Worm (Caenorhabditis elegans) whole organism, young adult: Measurements from ENCODE around the gene lin-22.

Source experiments
- F10E7.11 ChIP-seq: sonication (generic microtip); optimal IDR thresholded peaks from 2 replicates; lab custom pipeline; 2017; ENCODE audit warnings: mild to moderate bottlenecking, missing genetic modification characterization, moderate library complexity, missing compliant biosample characterization
- F22D6.2 ChIP-seq: sonication (generic microtip); optimal IDR thresholded peaks from 2 replicates; lab custom pipeline; 2016; ENCODE audit warnings: mild to moderate bottlenecking, missing genetic modification characterization, missing compliant biosample characterization
- F39B2.1 ChIP-seq: fragments of 200-800 bp; sonication (Bioruptor generic); IDR thresholded peaks from 2 replicates; pipeline ENCODE4 v1.3.6; 2022; ENCODE audit warnings: missing genetic modification reagents, missing genetic modification characterization, missing compliant biosample characterization
- F55B11.4 ChIP-seq: sonication (generic microtip); optimal IDR thresholded peaks from 2 replicates; lab custom pipeline; 2016; ENCODE audit warnings: missing compliant biosample characterization, missing genetic modification characterization, borderline replicate concordance; ENCODE audit not compliant: insufficient read depth
- F57A8.1 ChIP-seq: fragments of 200-800 bp; sonication (Bioruptor generic); optimal IDR thresholded peaks from 2 replicates; lab custom pipeline; 2018; ENCODE audit warnings: mild to moderate bottlenecking, missing genetic modification characterization, moderate library complexity, missing compliant biosample characterization
- K12H6.12 ChIP-seq: fragments of 200-800 bp; sonication (Bioruptor generic); optimal IDR thresholded peaks from 2 replicates; lab custom pipeline; 2018; ENCODE audit warnings: mild to moderate bottlenecking, missing genetic modification characterization, missing compliant biosample characterization
- T07F8.4 ChIP-seq: sonication (generic microtip); optimal IDR thresholded peaks from 2 replicates; lab custom pipeline; 2016; ENCODE audit warnings: mild to moderate bottlenecking, missing genetic modification characterization, moderate library complexity, missing compliant biosample characterization
- T26A5.8 ChIP-seq: sonication (generic microtip); optimal IDR thresholded peaks from 2 replicates; lab custom pipeline; 2016; ENCODE audit warnings: missing genetic modification characterization, missing compliant biosample characterization
- Y53G8AR.9 ChIP-seq: fragments of 200-800 bp; sonication (Bioruptor generic); conservative IDR thresholded peaks from 2 replicates; pipeline ENCODE4 v1.3.6; 2022; ENCODE audit warnings: missing genetic modification reagents, missing genetic modification characterization, missing compliant biosample characterization
- Y79H2A.3 ChIP-seq: fragments of 200-800 bp; sonication (Bioruptor generic); conservative IDR thresholded peaks from 2 replicates; pipeline ENCODE4 v1.3.6; 2022; ENCODE audit warnings: missing genetic modification reagents, missing genetic modification characterization, missing compliant biosample characterization
- ZK185.1 ChIP-seq: sonication (generic microtip); optimal IDR thresholded peaks from 2 replicates; lab custom pipeline; 2016; ENCODE audit warnings: mild to moderate bottlenecking, missing genetic modification characterization, missing compliant biosample characterization; ENCODE audit not compliant: poor library complexity, severe bottlenecking
- akir-1 ChIP-seq: fragments of 200-800 bp; sonication (Bioruptor generic); optimal IDR thresholded peaks from 2 replicates; lab custom pipeline; 2018; ENCODE audit warnings: mild to moderate bottlenecking, missing genetic modification characterization, moderate library complexity, missing compliant biosample characterization
- aptf-2 ChIP-seq: fragments of 200-800 bp; sonication (Bioruptor generic); conservative IDR thresholded peaks from 2 replicates; pipeline ENCODE4 v1.3.6; 2022; ENCODE audit warnings: missing genetic modification reagents, missing genetic modification characterization, missing compliant biosample characterization
- attf-6 ChIP-seq: fragments of 200-800 bp; sonication (Bioruptor generic); IDR thresholded peaks from 2 replicates; pipeline ENCODE4 v1.3.6; 2022; ENCODE audit warnings: missing genetic modification reagents, missing genetic modification characterization, missing compliant biosample characterization
- bed-1 ChIP-seq: fragments of 200-800 bp; sonication (Bioruptor generic); IDR thresholded peaks from 2 replicates; pipeline ENCODE4 v1.3.6; 2022; ENCODE audit warnings: missing genetic modification reagents, missing genetic modification characterization, missing compliant biosample characterization
- cebp-1 ChIP-seq, 2 experiments: fragments of 200-800 bp in 1 of 2; sonication (Bioruptor generic) in 1 of 2; sonication (generic microtip) in 1 of 2; IDR thresholded peaks in 1 of 2; optimal IDR thresholded peaks in 1 of 2; 2 replicates each; pipeline versions ENCODE4 v1.3.6 to Lab custom; 2017 to 2022; ENCODE audit warnings: missing compliant biosample characterization in 2 of 2, missing genetic modification characterization in 2 of 2, mild to moderate bottlenecking in 1 of 2, missing genetic modification reagents in 1 of 2, moderate library complexity in 1 of 2
- ceh-27 ChIP-seq: fragments of 200-800 bp; sonication (Bioruptor generic); optimal IDR thresholded peaks from 2 replicates; lab custom pipeline; 2018; ENCODE audit warnings: mild to moderate bottlenecking, missing genetic modification characterization, moderate library complexity, missing compliant biosample characterization
- ceh-58 ChIP-seq: fragments of 200-800 bp; sonication (Bioruptor generic); IDR thresholded peaks from 2 replicates; pipeline ENCODE4 v1.3.6; 2022; ENCODE audit warnings: missing genetic modification characterization, missing compliant biosample characterization
- ceh-79 ChIP-seq: sonication (generic microtip); optimal IDR thresholded peaks from 2 replicates; lab custom pipeline; 2017; ENCODE audit warnings: mild to moderate bottlenecking, missing genetic modification characterization, missing compliant biosample characterization
- die-1 ChIP-seq: sonication (generic microtip); optimal IDR thresholded peaks from 2 replicates; lab custom pipeline; 2016; ENCODE audit warnings: missing genotype, mild to moderate bottlenecking, missing genetic modification characterization, missing compliant biosample characterization
- egl-18 ChIP-seq: fragments of 200-800 bp; sonication (Bioruptor generic); IDR thresholded peaks from 2 replicates; pipeline ENCODE4 v1.3.6; 2022; ENCODE audit warnings: missing genetic modification reagents, missing genetic modification characterization, missing compliant biosample characterization
- him-1 ChIP-seq: sonication (generic microtip); optimal IDR thresholded peaks from 2 replicates; lab custom pipeline; 2016; ENCODE audit warnings: missing genotype, missing genetic modification reagents, missing genetic modification characterization, missing compliant biosample characterization
- hlh-12 ChIP-seq: sonication (generic microtip); optimal IDR thresholded peaks from 2 replicates; lab custom pipeline; 2016; ENCODE audit warnings: missing genetic modification characterization, missing compliant biosample characterization
- hmg-1.2 ChIP-seq: fragments of 200-800 bp; sonication (Bioruptor generic); IDR thresholded peaks from 2 replicates; pipeline ENCODE4 v1.3.6; 2022; ENCODE audit warnings: missing genetic modification reagents, missing genetic modification characterization, missing compliant biosample characterization
- hrde-1 ChIP-seq: sonication (generic microtip); optimal IDR thresholded peaks from 2 replicates; lab custom pipeline; 2016; ENCODE audit warnings: missing genetic modification characterization, mild to moderate bottlenecking, missing compliant biosample characterization, moderate library complexity, missing genotype, missing genetic modification reagents, borderline replicate concordance
- hsf-1 ChIP-seq: fragments of 200-800 bp; sonication (Bioruptor generic); IDR thresholded peaks from 2 replicates; pipeline ENCODE4 v1.3.6; 2022; ENCODE audit warnings: missing genetic modification reagents, missing genetic modification characterization, missing compliant biosample characterization
- let-607 ChIP-seq, 2 experiments: fragments of 200-800 bp in 1 of 2; sonication (Bioruptor generic) in 1 of 2; sonication (generic microtip) in 1 of 2; optimal IDR thresholded peaks; 2 replicates each; lab custom pipeline; 2016 to 2018; ENCODE audit warnings: mild to moderate bottlenecking in 2 of 2, missing compliant biosample characterization in 2 of 2, missing genetic modification characterization in 2 of 2, moderate library complexity in 2 of 2, missing genotype in 1 of 2
- lin-54 ChIP-seq: fragments of 200-800 bp; sonication (Bioruptor generic); optimal IDR thresholded peaks from 2 replicates; lab custom pipeline; 2018; ENCODE audit warnings: mild to moderate bottlenecking, missing genetic modification characterization, missing compliant biosample characterization
- lir-1 ChIP-seq: fragments of 200-800 bp; sonication (Bioruptor generic); conservative IDR thresholded peaks from 2 replicates; pipeline ENCODE4 v1.3.6; 2022; ENCODE audit warnings: missing genetic modification reagents, missing genetic modification characterization, missing compliant biosample characterization
- madf-10 ChIP-seq: sonication (generic microtip); optimal IDR thresholded peaks from 2 replicates; lab custom pipeline; 2016; ENCODE audit warnings: mild to moderate bottlenecking, missing genetic modification characterization, missing compliant biosample characterization
- mcd-1 ChIP-seq: fragments of 200-800 bp; sonication (Bioruptor generic); IDR thresholded peaks from 2 replicates; pipeline ENCODE4 v1.3.6; 2022; ENCODE audit warnings: missing genetic modification reagents, missing genetic modification characterization, missing compliant biosample characterization
- nfya-1 ChIP-seq: sonication (generic microtip); optimal IDR thresholded peaks from 2 replicates; lab custom pipeline; 2017; ENCODE audit warnings: antibody characterized with exemption, missing compliant biosample characterization, missing genetic modification characterization, borderline replicate concordance; ENCODE audit not compliant: insufficient read depth
- nhr-179 ChIP-seq: sonication (generic microtip); optimal IDR thresholded peaks from 2 replicates; lab custom pipeline; 2016; ENCODE audit warnings: mild to moderate bottlenecking, missing genetic modification characterization, missing compliant biosample characterization
- pbrm-1 ChIP-seq: fragments of 200-800 bp; sonication (Bioruptor generic); IDR thresholded peaks from 2 replicates; pipeline ENCODE4 v1.3.6; 2022; ENCODE audit warnings: missing genetic modification reagents, missing genetic modification characterization, missing compliant biosample characterization
- rcor-1 ChIP-seq: fragments of 200-800 bp; sonication (Bioruptor generic); IDR thresholded peaks from 2 replicates; pipeline ENCODE4 v1.3.6; 2022; ENCODE audit warnings: missing genetic modification reagents, missing genetic modification characterization, missing compliant biosample characterization
- repo-1 ChIP-seq: sonication (generic microtip); optimal IDR thresholded peaks from 2 replicates; lab custom pipeline; 2017; ENCODE audit warnings: mild to moderate bottlenecking, missing genetic modification characterization, missing compliant biosample characterization
- somi-1 ChIP-seq: fragments of 200-800 bp; sonication (Bioruptor generic); optimal IDR thresholded peaks from 2 replicates; lab custom pipeline; 2018; ENCODE audit warnings: mild to moderate bottlenecking, missing genetic modification characterization, missing compliant biosample characterization
- sptf-2 ChIP-seq: fragments of 200-800 bp; sonication (Bioruptor generic); optimal IDR thresholded peaks from 2 replicates; lab custom pipeline; 2018; ENCODE audit warnings: mild to moderate bottlenecking, missing genetic modification characterization, missing compliant biosample characterization
- tbp1 ChIP-seq: fragments of 200-800 bp; sonication (Bioruptor generic); optimal IDR thresholded peaks from 2 replicates; lab custom pipeline; 2018; ENCODE audit warnings: mild to moderate bottlenecking, missing genetic modification characterization, missing compliant biosample characterization
- zfh-2 ChIP-seq: fragments of 200-800 bp; sonication (Bioruptor generic); conservative IDR thresholded peaks from 2 replicates; pipeline ENCODE4 v1.3.6; 2022; ENCODE audit warnings: missing genetic modification reagents, missing genetic modification characterization, missing compliant biosample characterization
- zim-3 ChIP-seq: sonication (generic microtip); optimal IDR thresholded peaks from 2 replicates; lab custom pipeline; 2017; ENCODE audit warnings: mild to moderate bottlenecking, missing genetic modification characterization, moderate library complexity, missing compliant biosample characterization
- ztf-18 ChIP-seq: sonication (generic microtip); optimal IDR thresholded peaks from 2 replicates; lab custom pipeline; 2016; ENCODE audit warnings: missing genotype, mild to moderate bottlenecking, missing genetic modification characterization, missing compliant biosample characterization
- ztf-26 ChIP-seq: sonication (generic microtip); optimal IDR thresholded peaks from 2 replicates; lab custom pipeline; 2017; ENCODE audit warnings: missing genetic modification characterization, missing compliant biosample characterization
- ztf-6 ChIP-seq: fragments of 200-800 bp; sonication (Bioruptor generic); IDR thresholded peaks from 2 replicates; pipeline ENCODE4 v1.3.6; 2022; ENCODE audit warnings: missing genetic modification reagents, missing genetic modification characterization, missing compliant biosample characterization

Gene lin-22

DNA sequence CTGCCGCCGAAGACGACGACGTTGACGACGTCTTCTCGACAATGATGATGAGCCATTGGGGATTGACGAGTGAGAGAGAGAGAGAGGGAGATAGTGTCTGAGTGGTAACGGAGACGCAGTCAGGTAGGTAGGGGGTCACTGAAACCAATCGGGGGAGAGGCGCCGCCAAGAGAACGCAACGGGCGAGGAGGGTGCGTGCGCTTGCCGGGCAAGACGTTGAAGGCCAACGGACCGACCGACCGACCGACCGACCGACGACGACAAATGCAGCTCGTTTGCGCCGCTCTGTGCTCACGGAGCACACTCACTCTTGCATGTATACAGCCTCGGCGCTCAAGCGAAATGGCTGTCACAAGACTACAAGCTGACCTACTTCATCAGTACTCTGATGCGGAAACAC is 29.0 kb upstream of the lin-22 start (continued):
- no peak for TF ChIP-seq sptf-2 (GFP tag; lab: Kevin White, UChicago)
- no peak for TF ChIP-seq T26A5.8 (tag; lab: Kevin White, UChicago)
- TF ChIP-seq ztf-6 (GFP tag; lab: Robert Waterston, UW), result no peak
- TF ChIP-seq mcd-1 (GFP tag; lab: Robert Waterston, UW), result peak; percentile 44; the same call in 1 of the 2 replicates
- peak; percentile 38; the same call in 1 of the 2 replicates for TF ChIP-seq pbrm-1
- peak; percentile 57 for TF ChIP-seq madf-10 (tag; lab: Kevin White, UChicago)
- peak; percentile 41 for TF ChIP-seq repo-1 (tag; lab: Kevin White, UChicago)
- no peak for TF ChIP-seq hlh-12 (tag; lab: Kevin White, UChicago)
- TF ChIP-seq zfh-2 (GFP tag; lab: Robert Waterston, UW), result peak; percentile 96
- no peak for TF ChIP-seq Y53G8AR.9 (GFP tag; lab: Robert Waterston, UW)
- peak; percentile 20 for TF ChIP-seq ztf-26 (tag; lab: Kevin White, UChicago)
- TF ChIP-seq somi-1 (GFP tag; lab: Kevin White, UChicago), result no peak
- TF ChIP-seq hmg-1.2 (GFP tag; lab: Robert Waterston, UW), result no peak
- no peak for TF ChIP-seq attf-6
- TF ChIP-seq ceh-58, result peak; percentile 72; the same call in 1 of the 2 replicates
- TF ChIP-seq egl-18, result 0 out of 2 replicates have a peak, but pooled peaks have one; percentile 11
- no peak for TF ChIP-seq F55B11.4 (tag; lab: Kevin White, UChicago)
- TF ChIP-seq zim-3, result no peak
- no peak for TF ChIP-seq let-607 (tag; optimal IDR thresholded peaks at IDR 0.05; lab: Kevin White, UChicago)
- no peak for TF ChIP-seq nfya-1 (tag; lab: Kevin White, UChicago)
- no peak for TF ChIP-seq him-1 (tag; lab: Kevin White, UChicago)
- TF ChIP-seq T07F8.4, result no peak
- TF ChIP-seq die-1 (tag; lab: Kevin White, UChicago), result peak; percentile 11
- no peak for TF ChIP-seq rcor-1
- no peak for TF ChIP-seq F39B2.1 (GFP tag; lab: Robert Waterston, UW)
- TF ChIP-seq F22D6.2, result no peak
- 0 out of 2 replicates have a peak, but pooled peaks have one; percentile 26 for TF ChIP-seq hsf-1 (GFP tag; lab: Robert Waterston, UW)
- TF ChIP-seq aptf-2 (GFP tag; lab: Robert Waterston, UW), result no peak
- TF ChIP-seq nhr-179 (tag; lab: Kevin White, UChicago), result no peak
- no peak for TF ChIP-seq tbp1 (GFP tag; lab: Kevin White, UChicago)
- no peak for TF ChIP-seq cebp-1 (GFP tag; IDR thresholded peaks at IDR 0.05; lab: Robert Waterston, UW)
- peak; percentile 45 for TF ChIP-seq cebp-1 (tag; optimal IDR thresholded peaks at IDR 0.05; lab: Kevin White, UChicago)

DNA sequence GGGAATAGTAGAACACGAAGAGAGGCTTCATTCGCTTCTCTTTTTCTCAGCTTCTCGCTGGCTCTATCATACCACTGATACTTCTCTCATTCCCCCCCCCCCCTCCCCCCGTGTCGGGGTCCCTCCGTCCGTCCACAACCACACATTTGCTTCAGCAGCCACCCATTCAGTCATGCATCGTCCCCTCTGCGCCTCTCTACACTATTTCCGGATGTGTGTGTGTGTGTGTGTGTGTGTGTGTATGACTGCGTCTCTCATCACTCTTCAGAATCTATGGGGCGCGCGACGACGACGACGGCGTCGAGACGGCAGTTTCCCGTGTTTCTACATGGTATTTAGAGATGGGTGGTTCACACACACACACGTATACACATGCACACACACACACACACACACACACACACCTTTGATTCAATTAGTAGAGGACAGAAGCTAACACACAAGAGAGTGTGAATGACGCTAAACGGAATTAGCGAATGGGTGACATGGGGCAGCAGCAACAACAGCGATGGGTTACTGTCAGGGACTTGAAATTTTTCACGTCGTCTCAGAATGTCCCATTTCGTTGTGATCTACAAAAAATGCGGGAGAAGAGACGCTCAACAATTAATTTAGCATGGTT is 26.1 kb upstream of the lin-22 start:
- no peak for TF ChIP-seq tbp1 (GFP tag; lab: Kevin White, UChicago)
- TF ChIP-seq ztf-26 (tag; lab: Kevin White, UChicago), result peak; percentile 0
- TF ChIP-seq T26A5.8 (tag; lab: Kevin White, UChicago), result no peak
- TF ChIP-seq bed-1 (GFP tag; lab: Robert Waterston, UW), result no peak
- no peak for TF ChIP-seq Y79H2A.3 (GFP tag; lab: Robert Waterston, UW)
- TF ChIP-seq akir-1, result no peak
- TF ChIP-seq ZK185.1, result no peak
- TF ChIP-seq ceh-79 (tag; lab: Kevin White, UChicago), result no peak
- no peak for TF ChIP-seq aptf-2 (GFP tag; lab: Robert Waterston, UW)
- TF ChIP-seq hrde-1, result no peak
- 0 out of 2 replicates have a peak, but pooled peaks have one; percentile 4 for TF ChIP-seq rcor-1
- TF ChIP-seq lin-54, result no peak
- no peak for TF ChIP-seq F57A8.1 (GFP tag; lab: Kevin White, UChicago)
- peak; percentile 93 for TF ChIP-seq K12H6.12 (tag; lab: Kevin White, UChicago)
- TF ChIP-seq ztf-18 (tag; lab: Kevin White, UChicago), result no peak
- peak; percentile 57 for TF ChIP-seq ceh-27
- no peak for TF ChIP-seq him-1 (tag; lab: Kevin White, UChicago)
- no peak for TF ChIP-seq cebp-1 (GFP tag; IDR thresholded peaks at IDR 0.05; lab: Robert Waterston, UW)
- TF ChIP-seq cebp-1 (tag; optimal IDR thresholded peaks at IDR 0.05; lab: Kevin White, UChicago), result peak; percentile 70
- no peak for TF ChIP-seq lir-1 (GFP tag; lab: Robert Waterston, UW)
- peak; percentile 37 for TF ChIP-seq zim-3
- TF ChIP-seq F10E7.11, result no peak
- TF ChIP-seq somi-1 (GFP tag; lab: Kevin White, UChicago), result no peak
